Worm (Caenorhabditis elegans) whole organism, young adult: ENCODE results near the gene T01C1.4.

Experiments used
- ZK185.1 ChIP-seq: sonication (generic microtip); optimal IDR thresholded peaks from 2 replicates; lab custom pipeline; 2016; ENCODE audit warnings: mild to moderate bottlenecking, missing genetic modification characterization, missing compliant biosample characterization; ENCODE audit not compliant: poor library complexity, severe bottlenecking
- ets-4 ChIP-seq: fragments of 200-800 bp; sonication (Bioruptor generic); optimal IDR thresholded peaks from 2 replicates; lab custom pipeline; 2018; ENCODE audit warnings: mild to moderate bottlenecking, missing genetic modification characterization, missing compliant biosample characterization

- TF ChIP-seq ets-4 (GFP tag; lab: Kevin White, UChicago) (no peak), ZK185.1 (tag; lab: Kevin White, UChicago) (no peak)
These were observed at the start of gene T01C1.4 for ce11 chrX:10717019-10717418.
